Worm (Caenorhabditis elegans) whole organism, L4/young adult: ENCODE results near the gene nphp-4.

Experiments used
- W03F9.2 ChIP-seq: fragments of 150-350 bp; optimal IDR thresholded peaks from 2 replicates; lab custom pipeline; 2014; ENCODE audit warnings: missing biosample characterization, missing genetic modification characterization
- him-1 ChIP-seq: sonication (generic microtip); optimal IDR thresholded peaks from 2 replicates; lab custom pipeline; 2016; ENCODE audit warnings: missing genotype, missing genetic modification reagents, missing genetic modification characterization, missing compliant biosample characterization

- TF ChIP-seq W03F9.2 (tag; lab: Kevin White, UChicago) (no peak), him-1 (no peak)
Observed at ce11 chrV:11800486-11800885, 43.0 kb downstream of the nphp-4 start.
